Worm (Caenorhabditis elegans): Measurements from ENCODE around the gene D1025.10.
A peak's percentile ranks its signal among the peaks of the same experiment; 100 is the strongest.

Gene D1025.10

DNA sequence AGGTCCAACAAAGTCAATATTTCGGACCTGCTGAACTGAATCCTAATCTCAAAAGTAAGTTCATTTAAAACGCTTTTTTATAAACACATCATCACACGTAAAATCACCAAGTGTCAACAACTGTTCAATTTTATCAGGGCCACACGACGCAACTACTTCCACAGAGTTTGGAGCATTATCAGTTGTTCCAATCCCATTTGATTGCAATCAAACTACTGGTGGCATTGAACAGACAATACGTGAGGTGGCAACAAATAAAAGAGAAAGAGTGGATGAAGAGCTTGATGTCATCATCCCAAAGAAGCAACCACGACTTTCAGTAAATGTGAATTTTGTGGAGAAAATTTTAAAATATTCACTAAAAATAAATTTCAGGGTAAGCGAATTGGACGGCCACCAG, 20.1 kb upstream of the D1025.10 start:
- TF ChIP-seq sdc-2 (tag; optimal IDR thresholded peaks at IDR 0.05) (no peak), elt-2 (tag; optimal IDR thresholded peaks at IDR 0.05) (peak; percentile 1), ceh-22 (tag; optimal IDR thresholded peaks at IDR 0.05) (no peak), tbx-2 (tag; optimal IDR thresholded peaks at IDR 0.05) (no peak), ztf-16 (tag; optimal IDR thresholded peaks at IDR 0.05) (no peak)

DNA sequence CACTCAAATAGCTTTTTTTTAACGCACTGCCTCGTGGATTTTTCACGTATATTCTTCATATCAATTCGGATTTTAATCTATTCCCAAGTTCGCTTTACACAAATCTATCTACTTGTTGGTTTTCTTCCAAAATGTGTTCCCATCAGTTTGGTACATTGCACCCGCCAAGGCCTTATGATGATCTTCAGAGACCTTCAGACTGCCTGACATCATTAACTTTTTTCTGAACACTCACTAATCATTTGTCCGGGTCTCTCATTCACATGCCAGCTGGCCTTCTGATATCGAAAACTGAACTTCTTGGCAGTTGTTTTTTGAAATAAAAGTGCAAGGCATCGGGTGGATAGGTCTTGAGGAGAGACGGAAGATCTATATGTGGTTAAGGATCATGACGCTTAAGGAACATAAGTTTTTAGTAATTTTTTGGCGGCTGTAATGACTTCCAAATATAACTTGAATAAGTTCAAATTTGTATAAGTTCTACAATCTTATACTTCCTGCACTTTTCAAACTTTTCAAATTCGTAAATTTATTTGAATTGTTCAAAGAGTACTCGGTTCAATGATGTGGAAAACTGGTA, 16.7 kb upstream of the D1025.10 start:
- no peak for TF ChIP-seq sdc-2 (tag; optimal IDR thresholded peaks at IDR 0.05)
- no peak for TF ChIP-seq ceh-24 (tag; optimal IDR thresholded peaks at IDR 0.05)
- TF ChIP-seq ttx-3 (tag; optimal IDR thresholded peaks at IDR 0.05) = no peak
- no peak for TF ChIP-seq elt-2 (tag; optimal IDR thresholded peaks at IDR 0.05)
- TF ChIP-seq ceh-18 (tag; optimal IDR thresholded peaks at IDR 0.05) = no peak
- TF ChIP-seq nfya-1 (tag; optimal IDR thresholded peaks at IDR 0.05) = no peak
- TF ChIP-seq pha-2 (tag; optimal IDR thresholded peaks at IDR 0.05) = no peak
- TF ChIP-seq tbx-2 (tag; optimal IDR thresholded peaks at IDR 0.05) = no peak

DNA sequence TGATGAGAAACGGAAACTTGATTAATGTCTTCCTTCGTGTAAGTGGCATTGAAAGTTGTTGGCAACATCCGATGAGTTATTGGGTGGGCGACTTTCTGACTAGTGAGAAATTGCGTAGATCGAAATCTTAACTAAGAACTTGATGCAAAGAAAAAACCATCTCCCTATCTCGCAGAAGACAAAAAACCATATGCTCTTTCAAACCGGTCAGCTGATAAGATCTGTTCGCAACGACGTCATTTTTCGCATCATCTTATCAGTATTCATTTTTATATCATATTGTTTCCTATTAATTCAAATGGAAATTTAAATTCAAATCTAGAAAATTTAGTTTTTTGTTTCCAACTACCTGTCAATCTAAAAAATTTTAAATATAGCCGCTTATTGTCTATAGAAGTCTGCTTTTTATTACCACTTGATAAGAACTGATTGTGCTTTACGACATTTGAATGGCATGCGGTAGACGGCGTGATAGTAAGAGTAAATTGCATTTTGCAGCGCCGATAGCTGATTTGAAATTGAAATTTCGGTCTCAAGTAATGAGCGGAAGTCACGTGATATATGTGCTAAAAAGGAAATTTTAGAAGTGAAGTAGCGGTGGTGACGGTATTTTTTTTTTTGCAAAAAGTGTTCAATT, 16.1 kb upstream of the D1025.10 start:
- TF ChIP-seq elt-2 (tag; optimal IDR thresholded peaks at IDR 0.05) (peak; percentile 88), ceh-45 (GFP tag; IDR thresholded peaks at IDR 0.05) (no peak), pha-2 (tag; optimal IDR thresholded peaks at IDR 0.05) (no peak), npax-4 (tag; optimal IDR thresholded peaks at IDR 0.05) (no peak), ref-2 (tag; optimal IDR thresholded peaks at IDR 0.05) (no peak), K02D7.2 (tag; optimal IDR thresholded peaks at IDR 0.05) (no peak), hlh-30 (tag; optimal IDR thresholded peaks at IDR 0.05; ENCODE audit: insufficient read depth) (peak; percentile 35), elt-4 (tag; optimal IDR thresholded peaks at IDR 0.05) (no peak)

ce11 chrX:14502116-14502587, 14.5 kb upstream of the D1025.10 start:
- TF ChIP-seq unc-55 (GFP tag; optimal IDR thresholded peaks at IDR 0.05) = peak; percentile 19
- peak; percentile 44 for TF ChIP-seq hlh-30 (tag; optimal IDR thresholded peaks at IDR 0.05; ENCODE audit: insufficient read depth)
- no peak for TF ChIP-seq pag-3 (tag; optimal IDR thresholded peaks at IDR 0.05; ENCODE audit: borderline replicate concordance)
- peak; percentile 94 for TF ChIP-seq elt-2 (tag; optimal IDR thresholded peaks at IDR 0.05)

ce11 chrX:14503282-14503681, 13.4 kb upstream of the D1025.10 start:
- TF ChIP-seq unc-55 (GFP tag; optimal IDR thresholded peaks at IDR 0.05) (peak; percentile 2), T23F11.4 (GFP tag; optimal IDR thresholded peaks at IDR 0.05) (no peak)

- TF ChIP-seq nfya-1 (tag; optimal IDR thresholded peaks at IDR 0.05) = peak; percentile 13
- peak; percentile 3; the same call in 1 of the 2 replicates for TF ChIP-seq sox-2 (GFP tag; IDR thresholded peaks at IDR 0.05)
- TF ChIP-seq hlh-8 (tag; optimal IDR thresholded peaks at IDR 0.05) = peak; percentile 15
- TF ChIP-seq ceh-2 (tag; optimal IDR thresholded peaks at IDR 0.05) = peak; percentile 22
- no peak for TF ChIP-seq ref-2 (tag; optimal IDR thresholded peaks at IDR 0.05)
- no peak for TF ChIP-seq K09A11.1 (tag; optimal IDR thresholded peaks at IDR 0.05; ENCODE audit: insufficient read depth)
- TF ChIP-seq ceh-6 (GFP tag; optimal IDR thresholded peaks at IDR 0.05) = peak; percentile 37
- TF ChIP-seq hlh-30 (tag; optimal IDR thresholded peaks at IDR 0.05; ENCODE audit: insufficient read depth) = peak; percentile 1
- peak; percentile 16 for TF ChIP-seq ceh-31 (tag; optimal IDR thresholded peaks at IDR 0.05)
- peak; percentile 36 for TF ChIP-seq rnt-1 (tag; optimal IDR thresholded peaks at IDR 0.05)
- no peak for TF ChIP-seq hlh-15 (tag; optimal IDR thresholded peaks at IDR 0.05)
- peak; percentile 10 for TF ChIP-seq pros-1 (tag; optimal IDR thresholded peaks at IDR 0.05)
- peak; percentile 22 for TF ChIP-seq eyg-1 (tag; optimal IDR thresholded peaks at IDR 0.05)
- peak; percentile 3 for TF ChIP-seq nhr-232 (tag; optimal IDR thresholded peaks at IDR 0.05)
- peak; percentile 3 for TF ChIP-seq unc-42 (tag; optimal IDR thresholded peaks at IDR 0.05)
- TF ChIP-seq pha-2 (tag; optimal IDR thresholded peaks at IDR 0.05) = no peak
- peak; percentile 56 for TF ChIP-seq tbx-2 (tag; optimal IDR thresholded peaks at IDR 0.05)
- TF ChIP-seq ceh-18 (tag; optimal IDR thresholded peaks at IDR 0.05) = peak; percentile 0
- TF ChIP-seq sdc-2 (tag; optimal IDR thresholded peaks at IDR 0.05) = peak; percentile 38
- TF ChIP-seq gmeb-2 (tag; optimal IDR thresholded peaks at IDR 0.05) = no peak
- no peak for TF ChIP-seq ceh-9 (tag; optimal IDR thresholded peaks at IDR 0.05)
These were observed 12.7 kb upstream of the D1025.10 start, which contains the start of gene M163.1 for ce11 chrX:14503800-14504550. TSS of gene M163.1 (minus strand) at chrX:14503824.

All from whole organism, late embryonic.